Worm (Caenorhabditis elegans) whole organism, young adult: ENCODE results near the gene C11H1.7.

Experiments
- B0035.1 ChIP-seq: sonication (generic microtip); optimal IDR thresholded peaks from 2 replicates; lab custom pipeline; 2016; ENCODE audit warnings: missing genetic modification characterization, mild to moderate bottlenecking, missing compliant biosample characterization, missing genotype, missing genetic modification reagents
- F52B5.7 ChIP-seq: sonication (generic microtip); optimal IDR thresholded peaks from 2 replicates; lab custom pipeline; 2016; ENCODE audit warnings: mild to moderate bottlenecking, missing genetic modification characterization, missing compliant biosample characterization
- Y53F4B.3 ChIP-seq: fragments of 200-800 bp; sonication (Bioruptor generic); IDR thresholded peaks from 2 replicates; pipeline ENCODE4 v1.3.6; 2022; ENCODE audit warnings: missing genetic modification reagents, missing genetic modification characterization, missing compliant biosample characterization
- ZK185.1 ChIP-seq: sonication (generic microtip); optimal IDR thresholded peaks from 2 replicates; lab custom pipeline; 2016; ENCODE audit warnings: mild to moderate bottlenecking, missing genetic modification characterization, missing compliant biosample characterization; ENCODE audit not compliant: poor library complexity, severe bottlenecking
- aptf-2 ChIP-seq: fragments of 200-800 bp; sonication (Bioruptor generic); conservative IDR thresholded peaks from 2 replicates; pipeline ENCODE4 v1.3.6; 2022; ENCODE audit warnings: missing genetic modification reagents, missing genetic modification characterization, missing compliant biosample characterization
- aptf-3 ChIP-seq: fragments of 200-800 bp; sonication (Bioruptor generic); IDR thresholded peaks from 2 replicates; pipeline ENCODE4 v1.3.6; 2022; ENCODE audit warnings: missing genetic modification characterization, missing compliant biosample characterization
- attf-5 ChIP-seq: fragments of 200-800 bp; sonication (Bioruptor generic); optimal IDR thresholded peaks from 2 replicates; lab custom pipeline; 2018; ENCODE audit warnings: mild to moderate bottlenecking, missing genetic modification characterization, missing compliant biosample characterization
- attf-6 ChIP-seq: fragments of 200-800 bp; sonication (Bioruptor generic); IDR thresholded peaks from 2 replicates; pipeline ENCODE4 v1.3.6; 2022; ENCODE audit warnings: missing genetic modification reagents, missing genetic modification characterization, missing compliant biosample characterization
- bed-2 ChIP-seq: fragments of 200-800 bp; sonication (Bioruptor generic); IDR thresholded peaks from 2 replicates; pipeline ENCODE4 v1.3.6; 2022; ENCODE audit warnings: missing genetic modification reagents, missing genetic modification characterization, missing compliant biosample characterization
- ceh-27 ChIP-seq: fragments of 200-800 bp; sonication (Bioruptor generic); optimal IDR thresholded peaks from 2 replicates; lab custom pipeline; 2018; ENCODE audit warnings: mild to moderate bottlenecking, missing genetic modification characterization, moderate library complexity, missing compliant biosample characterization
- ceh-40 ChIP-seq: fragments of 200-800 bp; sonication (Bioruptor generic); IDR thresholded peaks from 2 replicates; pipeline ENCODE4 v1.3.6; 2022; ENCODE audit warnings: missing genetic modification characterization, missing compliant biosample characterization
- chd-7 ChIP-seq: sonication (generic microtip); optimal IDR thresholded peaks from 2 replicates; lab custom pipeline; 2016; ENCODE audit warnings: mild to moderate bottlenecking, missing genetic modification characterization, moderate library complexity, missing compliant biosample characterization
- egl-44 ChIP-seq: fragments of 200-800 bp; sonication (Bioruptor generic); IDR thresholded peaks from 2 replicates; pipeline ENCODE4 v1.3.6; 2022; ENCODE audit warnings: missing genetic modification reagents, missing genetic modification characterization, missing compliant biosample characterization
- egrh-3 ChIP-seq: fragments of 200-800 bp; sonication (Bioruptor generic); IDR thresholded peaks from 2 replicates; pipeline ENCODE4 v1.3.6; 2022; ENCODE audit warnings: missing genetic modification reagents, missing genetic modification characterization, missing compliant biosample characterization
- ekl-4 ChIP-seq: fragments of 200-800 bp; sonication (Bioruptor generic); IDR thresholded peaks from 2 replicates; pipeline ENCODE4 v1.3.6; 2022; ENCODE audit warnings: missing genetic modification reagents, missing genetic modification characterization, missing compliant biosample characterization
- ets-4 ChIP-seq: fragments of 200-800 bp; sonication (Bioruptor generic); optimal IDR thresholded peaks from 2 replicates; lab custom pipeline; 2018; ENCODE audit warnings: mild to moderate bottlenecking, missing genetic modification characterization, missing compliant biosample characterization
- hlh-26 ChIP-seq: fragments of 200-800 bp; sonication (Bioruptor generic); conservative IDR thresholded peaks from 2 replicates; pipeline ENCODE4 v1.3.6; 2022; ENCODE audit warnings: missing genetic modification reagents, missing genetic modification characterization, missing compliant biosample characterization
- hmg-20 ChIP-seq: fragments of 200-800 bp; sonication (Bioruptor generic); IDR thresholded peaks from 2 replicates; pipeline ENCODE4 v1.3.6; 2022; ENCODE audit warnings: missing genetic modification reagents, missing genetic modification characterization, missing compliant biosample characterization
- hsf-1 ChIP-seq: fragments of 200-800 bp; sonication (Bioruptor generic); IDR thresholded peaks from 2 replicates; pipeline ENCODE4 v1.3.6; 2022; ENCODE audit warnings: missing genetic modification reagents, missing genetic modification characterization, missing compliant biosample characterization
- lag-1 ChIP-seq: fragments of 200-800 bp; sonication (Bioruptor generic); IDR thresholded peaks from 2 replicates; pipeline ENCODE4 v1.3.6; 2022; ENCODE audit warnings: missing genetic modification reagents, missing genetic modification characterization, missing compliant biosample characterization
- let-526 ChIP-seq: fragments of 200-800 bp; sonication (Bioruptor generic); IDR thresholded peaks from 2 replicates; pipeline ENCODE4 v1.3.6; 2022; ENCODE audit warnings: missing genetic modification reagents, missing genetic modification characterization, missing compliant biosample characterization
- lin-54 ChIP-seq: fragments of 200-800 bp; sonication (Bioruptor generic); optimal IDR thresholded peaks from 2 replicates; lab custom pipeline; 2018; ENCODE audit warnings: mild to moderate bottlenecking, missing genetic modification characterization, missing compliant biosample characterization
- madf-10 ChIP-seq: sonication (generic microtip); optimal IDR thresholded peaks from 2 replicates; lab custom pipeline; 2016; ENCODE audit warnings: mild to moderate bottlenecking, missing genetic modification characterization, missing compliant biosample characterization
- mel-28 ChIP-seq: sonication (generic microtip); optimal IDR thresholded peaks from 2 replicates; lab custom pipeline; 2016; ENCODE audit warnings: borderline replicate concordance, mild to moderate bottlenecking, missing genetic modification characterization, missing compliant biosample characterization
- mxl-1 ChIP-seq: sonication (generic microtip); optimal IDR thresholded peaks from 2 replicates; lab custom pipeline; 2016; ENCODE audit warnings: missing genetic modification characterization, missing compliant biosample characterization
- nhr-90 ChIP-seq: sonication (generic microtip); optimal IDR thresholded peaks from 2 replicates; lab custom pipeline; 2016; ENCODE audit warnings: missing genotype, mild to moderate bottlenecking, missing genetic modification characterization, missing compliant biosample characterization
- rec-8 ChIP-seq, 2 experiments: sonication (generic microtip); optimal IDR thresholded peaks; 2 replicates each; lab custom pipeline; 2016; ENCODE audit warnings: mild to moderate bottlenecking in 2 of 2, missing genetic modification characterization in 2 of 2, missing genetic modification reagents in 2 of 2, missing genotype in 2 of 2, missing biosample characterization in 1 of 2, missing compliant biosample characterization in 1 of 2, moderate library complexity in 1 of 2
- repo-1 ChIP-seq: sonication (generic microtip); optimal IDR thresholded peaks from 2 replicates; lab custom pipeline; 2017; ENCODE audit warnings: mild to moderate bottlenecking, missing genetic modification characterization, missing compliant biosample characterization
- sea-2 ChIP-seq: fragments of 200-800 bp; sonication (Bioruptor generic); IDR thresholded peaks from 2 replicates; pipeline ENCODE4 v1.3.6; 2022; ENCODE audit warnings: missing genetic modification characterization, missing compliant biosample characterization
- snpc-4 ChIP-seq, 5 experiments: fragments of 150-350 bp in 1 of 5; sonication (generic microtip) in 4 of 5; optimal IDR thresholded peaks; 2 replicates each; lab custom pipeline; 2014 to 2018; ENCODE audit warnings: missing genetic modification characterization in 5 of 5, missing biosample characterization in 3 of 5, antibody characterized with exemption in 2 of 5, mild to moderate bottlenecking in 2 of 5, missing compliant biosample characterization in 2 of 5, missing genotype in 2 of 5, moderate library complexity in 2 of 5, missing genetic modification reagents in 1 of 5
- sptf-2 ChIP-seq: fragments of 200-800 bp; sonication (Bioruptor generic); optimal IDR thresholded peaks from 2 replicates; lab custom pipeline; 2018; ENCODE audit warnings: mild to moderate bottlenecking, missing genetic modification characterization, missing compliant biosample characterization
- tbx-9 ChIP-seq: sonication (generic microtip); optimal IDR thresholded peaks from 2 replicates; lab custom pipeline; 2016; ENCODE audit warnings: borderline replicate concordance, missing genetic modification characterization, inconsistent platforms, missing compliant biosample characterization
- tlf-1 ChIP-seq: fragments of 200-800 bp; sonication (Bioruptor generic); optimal IDR thresholded peaks from 2 replicates; lab custom pipeline; 2018; ENCODE audit warnings: mild to moderate bottlenecking, missing genetic modification characterization, missing compliant biosample characterization
- zim-3 ChIP-seq: sonication (generic microtip); optimal IDR thresholded peaks from 2 replicates; lab custom pipeline; 2017; ENCODE audit warnings: mild to moderate bottlenecking, missing genetic modification characterization, moderate library complexity, missing compliant biosample characterization
- ztf-25 ChIP-seq: fragments of 200-800 bp; sonication (Bioruptor generic); IDR thresholded peaks from 2 replicates; pipeline ENCODE4 v1.3.6; 2022; ENCODE audit warnings: missing genetic modification reagents, missing genetic modification characterization, missing compliant biosample characterization

C11H1.7 gene

DNA sequence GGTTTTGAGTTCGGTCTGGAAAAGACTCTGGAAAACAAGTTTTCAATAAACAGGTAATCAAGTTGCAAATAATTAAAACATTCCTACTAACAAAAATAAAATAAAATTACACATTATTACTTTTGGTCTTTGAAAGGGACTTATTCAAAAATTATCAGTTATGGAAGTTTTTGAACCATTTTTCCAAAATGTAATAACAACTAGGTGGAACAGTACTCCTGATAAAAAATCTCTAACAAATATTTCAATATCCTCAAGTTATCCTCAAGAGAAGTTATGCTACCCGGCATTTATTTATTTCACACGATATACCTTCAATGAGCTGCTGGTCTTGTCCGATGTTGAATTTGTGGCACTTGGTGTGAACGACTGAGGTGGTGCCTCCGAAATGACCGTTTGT, 12.5 kb downstream of the C11H1.7 start:
- TF ChIP-seq aptf-2 = no peak
- TF ChIP-seq lin-54 = no peak
- TF ChIP-seq nhr-90 (tag; lab: Kevin White, UChicago) = no peak
- TF ChIP-seq F52B5.7 = no peak
- no peak for TF ChIP-seq hsf-1 (GFP tag; lab: Robert Waterston, UW)
- no peak for TF ChIP-seq bed-2 (GFP tag; lab: Robert Waterston, UW)
- TF ChIP-seq ceh-40 (GFP tag; lab: Robert Waterston, UW) = no peak
- no peak for TF ChIP-seq aptf-3 (GFP tag; lab: Robert Waterston, UW)
- TF ChIP-seq tlf-1 (GFP tag; lab: Kevin White, UChicago) = no peak
- TF ChIP-seq ztf-25 (GFP tag; lab: Robert Waterston, UW) = no peak
- no peak for TF ChIP-seq tbx-9 (tag; lab: Kevin White, UChicago)
- TF ChIP-seq B0035.1 (tag; lab: Kevin White, UChicago) = no peak
- TF ChIP-seq repo-1 (tag; lab: Kevin White, UChicago) = no peak
- TF ChIP-seq hmg-20 (GFP tag; lab: Robert Waterston, UW) = no peak
- TF ChIP-seq ceh-27 (GFP tag; lab: Kevin White, UChicago) = no peak

DNA sequence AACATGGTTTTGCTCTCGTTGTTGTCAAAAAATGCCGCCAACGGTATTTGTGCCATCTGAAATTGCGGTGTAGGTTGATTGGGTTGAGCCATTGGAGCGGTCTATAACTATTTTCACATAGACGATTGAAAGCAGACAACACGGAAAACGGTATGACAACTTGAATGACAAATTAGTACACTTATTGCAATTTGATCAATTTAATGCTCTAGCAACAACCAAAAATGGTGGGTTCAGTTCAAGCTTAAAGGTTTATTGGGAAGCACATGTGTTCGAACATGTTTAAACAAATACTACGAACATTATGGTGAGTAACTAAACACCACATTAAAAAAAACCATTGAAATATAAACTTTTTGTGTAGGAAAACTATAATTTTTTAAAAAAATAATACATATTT, 13.2 kb downstream of the C11H1.7 start, which contains the start of gene sel-7:
Gene sel-7 (minus strand): TSS at position 101 of the 400 bp plus-strand sequence.
- TF ChIP-seq sptf-2 (GFP tag; lab: Kevin White, UChicago) (no peak), zim-3 (no peak), lag-1 (GFP tag; lab: Robert Waterston, UW) (no peak), ZK185.1 (tag; lab: Kevin White, UChicago) (no peak), let-526 (GFP tag; lab: Robert Waterston, UW) (no peak), mxl-1 (tag; lab: Kevin White, UChicago) (no peak), ekl-4 (GFP tag; lab: Robert Waterston, UW) (no peak), attf-6 (GFP tag; lab: Robert Waterston, UW) (no peak), egl-44 (no peak), Y53F4B.3 (GFP tag; lab: Robert Waterston, UW) (no peak), tbx-9 (tag; lab: Kevin White, UChicago) (no peak), madf-10 (tag; lab: Kevin White, UChicago) (no peak), chd-7 (tag; lab: Kevin White, UChicago) (no peak)

DNA sequence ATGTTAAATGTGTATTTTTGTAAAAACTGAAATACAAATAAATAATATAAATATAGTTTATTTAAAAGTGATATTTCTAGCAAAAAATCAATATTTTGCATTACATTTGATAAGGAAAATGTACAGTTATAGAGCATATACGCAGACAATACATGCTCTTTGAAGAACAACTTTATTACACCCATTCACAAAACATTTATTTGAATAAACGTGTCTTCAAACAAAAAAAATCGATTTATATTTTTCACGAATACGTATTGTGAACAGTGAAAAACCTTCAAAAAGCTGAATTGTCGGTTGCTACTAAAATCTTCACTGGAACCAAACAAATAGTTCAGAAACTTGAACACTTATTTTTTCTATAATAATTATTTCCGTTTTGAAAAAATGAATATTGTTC, 20.4 kb downstream of the C11H1.7 start, which contains the start of gene K04G11.3:
Gene K04G11.3 (minus strand): TSS at position 101 of the 400 bp plus-strand sequence.
- TF ChIP-seq hlh-26 = no peak
- no peak for TF ChIP-seq snpc-4 (GFP tag; optimal IDR thresholded peaks at IDR 0.05; lab: Kevin White, UChicago)
- no peak for TF ChIP-seq snpc-4 (tag; optimal IDR thresholded peaks at IDR 0.05; lab: Kevin White, UChicago)
- TF ChIP-seq rec-8 (tag; optimal IDR thresholded peaks at IDR 0.05; lab: Kevin White, UChicago) = no peak
- no peak for TF ChIP-seq ZK185.1 (tag; lab: Kevin White, UChicago)

DNA sequence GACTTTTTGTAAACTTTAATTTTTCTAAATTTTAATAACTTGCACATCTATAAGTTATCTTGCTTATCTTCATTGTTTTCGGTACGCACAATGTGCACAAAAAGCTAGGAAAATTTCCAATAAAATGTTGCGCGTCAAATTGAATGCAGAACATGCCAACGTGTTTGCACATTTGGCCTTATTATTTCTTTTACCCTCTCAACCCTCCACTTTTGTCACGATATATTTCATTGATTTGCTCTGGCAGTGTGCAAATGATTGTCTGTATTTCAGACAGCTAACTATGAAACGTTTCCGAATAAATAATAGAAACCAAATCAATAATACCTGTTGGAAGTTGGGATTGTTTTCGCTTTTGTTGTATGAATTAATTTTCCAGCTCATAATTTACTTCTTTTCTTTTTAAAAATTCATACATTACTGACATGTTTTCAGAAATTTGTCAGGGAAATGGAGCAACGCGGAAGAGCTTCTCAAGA, 22.5 kb downstream of the C11H1.7 start, which contains the start of gene wdr-5.2:
Gene wdr-5.2 (plus strand): TSS at position 429 of the 479 bp plus-strand sequence.
- no peak for TF ChIP-seq egrh-3
- TF ChIP-seq ceh-40 (GFP tag; lab: Robert Waterston, UW) = no peak
- no peak for TF ChIP-seq sea-2 (GFP tag; lab: Robert Waterston, UW)
- TF ChIP-seq mel-28 (tag; lab: Kevin White, UChicago) = no peak
- TF ChIP-seq ets-4 (GFP tag; lab: Kevin White, UChicago) = no peak
- no peak for TF ChIP-seq lag-1 (GFP tag; lab: Robert Waterston, UW)
- TF ChIP-seq attf-5 (GFP tag; lab: Kevin White, UChicago) = peak; percentile 37
